Worm (Caenorhabditis elegans): ENCODE results near the gene C27C12.4.

C27C12.4 gene

ce11 chrX:14838339-14838738, 15.5 kb upstream of the C27C12.4 start:
- TF ChIP-seq fkh-4 (tag; optimal IDR thresholded peaks at IDR 0.05; ENCODE audit: borderline replicate concordance) (no peak), unc-86 (tag; optimal IDR thresholded peaks at IDR 0.05) (peak; percentile 73), nhr-11 (tag; optimal IDR thresholded peaks at IDR 0.05) (no peak), fkh-8 (tag; optimal IDR thresholded peaks at IDR 0.05) (peak; percentile 45), zag-1 (tag; optimal IDR thresholded peaks at IDR 0.05) (no peak), lin-14 (GFP tag; optimal IDR thresholded peaks at IDR 0.05) (peak; percentile 39), hlh-4 (tag; optimal IDR thresholded peaks at IDR 0.05) (no peak), nhr-47 (tag; optimal IDR thresholded peaks at IDR 0.05) (peak; percentile 42), swsn-7 (tag; optimal IDR thresholded peaks at IDR 0.05) (peak; percentile 1), pqm-1 (tag; optimal IDR thresholded peaks at IDR 0.05) (no peak), fkh-10 (GFP tag; optimal IDR thresholded peaks at IDR 0.05) (no peak), irx-1 (tag; optimal IDR thresholded peaks at IDR 0.05) (no peak), nhr-237 (tag; optimal IDR thresholded peaks at IDR 0.05) (no peak), nhr-71 (tag; optimal IDR thresholded peaks at IDR 0.05) (peak; percentile 43)

ce11 chrX:14841030-14841429, 12.9 kb upstream of the C27C12.4 start:
- TF ChIP-seq C04F5.9 (tag; optimal IDR thresholded peaks at IDR 0.05) (no peak), isw-1 (GFP tag; IDR thresholded peaks at IDR 0.05) (peak; percentile 73), hlh-17 (GFP tag; optimal IDR thresholded peaks at IDR 0.05; ENCODE audit: borderline replicate concordance) (no peak), C34B4.2 (tag; optimal IDR thresholded peaks at IDR 0.05) (no peak), dpl-1 (GFP tag; optimal IDR thresholded peaks at IDR 0.05) (peak; percentile 74 to 86 (median 75)), nhr-19 (GFP tag; conservative IDR thresholded peaks at IDR 0.05) (peak; percentile 78), unc-98 (GFP tag; IDR thresholded peaks at IDR 0.05) (no peak), efl-3 (GFP tag; optimal IDR thresholded peaks at IDR 0.05) (no peak), aha-1 (tag; optimal IDR thresholded peaks at IDR 0.05) (no peak), sptf-1 (tag; optimal IDR thresholded peaks at IDR 0.05) (no peak), nhr-85 (tag) (peak; percentile 86), ceh-88 (GFP tag; IDR thresholded peaks at IDR 0.05) (no peak; the same call in 1 of the 2 replicates), pax-3 (tag; optimal IDR thresholded peaks at IDR 0.05) (peak; percentile 69), lin-39 (tag; optimal IDR thresholded peaks at IDR 0.05) (peak; percentile 15), alr-1 (tag; optimal IDR thresholded peaks at IDR 0.05; ENCODE audit: borderline replicate concordance) (no peak), pqm-1 (tag; optimal IDR thresholded peaks at IDR 0.05) (no peak), tbx-2 (tag; optimal IDR thresholded peaks at IDR 0.05) (peak; percentile 92), lin-14 (GFP tag; optimal IDR thresholded peaks at IDR 0.05) (peak; percentile 99), xbp-1 (tag; optimal IDR thresholded peaks at IDR 0.05) (peak; percentile 85), zip-4 (GFP tag; optimal IDR thresholded peaks at IDR 0.05) (no peak), swsn-7 (tag; optimal IDR thresholded peaks at IDR 0.05) (peak; percentile 90), fkh-8 (tag; optimal IDR thresholded peaks at IDR 0.05) (peak; percentile 87), mab-9 (GFP tag; IDR thresholded peaks at IDR 0.05) (peak; percentile 40; the same call in 1 of the 2 replicates), ztf-4 (tag; optimal IDR thresholded peaks at IDR 0.05) (peak; percentile 78), unc-86 (tag; optimal IDR thresholded peaks at IDR 0.05) (peak; percentile 91), snu-23 (GFP tag; optimal IDR thresholded peaks at IDR 0.05) (peak; percentile 96), irx-1 (tag; optimal IDR thresholded peaks at IDR 0.05) (peak; percentile 83), sup-37 (GFP tag; optimal IDR thresholded peaks at IDR 0.05) (peak; percentile 38), vab-15 (tag; optimal IDR thresholded peaks at IDR 0.05) (no peak), pag-3 (tag; optimal IDR thresholded peaks at IDR 0.05; ENCODE audit: borderline replicate concordance, insufficient read depth) (peak; percentile 15), ama-1 (optimal IDR thresholded peaks at IDR 0.05) (peak; percentile 6), efl-1 (optimal IDR thresholded peaks at IDR 0.05) (peak; percentile 77 to 94), efl-1 (GFP tag; optimal IDR thresholded peaks at IDR 0.05 in 1 of 2) (peak; percentile 67 to 96), unc-130 (tag; optimal IDR thresholded peaks at IDR 0.05) (peak; percentile 46), lin-13 (GFP tag; optimal IDR thresholded peaks at IDR 0.05) (peak; percentile 86), fos-1 (tag; optimal IDR thresholded peaks at IDR 0.05) (peak; percentile 91), grh-1 (GFP tag; IDR thresholded peaks at IDR 0.05) (no peak), ceh-90 (tag; optimal IDR thresholded peaks at IDR 0.05) (no peak), elt-3 (tag; optimal IDR thresholded peaks at IDR 0.05) (peak in 2 of 6 experiments; percentile 27 to 50), nhr-47 (tag; optimal IDR thresholded peaks at IDR 0.05) (peak; percentile 86), ceh-82 (tag; optimal IDR thresholded peaks at IDR 0.05) (peak; percentile 84 to 92 (median 89)), fkh-4 (tag; optimal IDR thresholded peaks at IDR 0.05; ENCODE audit: borderline replicate concordance) (no peak), fkh-10 (GFP tag; optimal IDR thresholded peaks at IDR 0.05) (peak; percentile 94), mdl-1 (tag; optimal IDR thresholded peaks at IDR 0.05) (peak; percentile 44 to 92), sox-4 (tag; optimal IDR thresholded peaks at IDR 0.05) (peak; percentile 21)
